Fruit fly (Drosophila melanogaster): ENCODE data around the gene CG13116.

dm6 chr2L:9734134-9734533 lies 4.4 kb downstream of the CG13116 start:
- no peak for TF ChIP-seq dimm (GFP tag; IDR thresholded peaks at IDR 0.05)
- no peak for TF ChIP-seq h (optimal IDR thresholded peaks at IDR 0.05)
- no peak for TF ChIP-seq CG10366 (GFP tag; IDR thresholded peaks at IDR 0.05)
- no peak for TF ChIP-seq Gug (GFP tag; IDR thresholded peaks at IDR 0.05)
- TF ChIP-seq Six4 (GFP tag; optimal IDR thresholded peaks at IDR 0.05): no peak
- no peak for TF ChIP-seq psq (GFP tag; optimal IDR thresholded peaks at IDR 0.05)
- no peak for TF ChIP-seq BEAF-32 (GFP tag; optimal IDR thresholded peaks at IDR 0.05)
- TF ChIP-seq CG7963 (GFP tag; IDR thresholded peaks at IDR 0.05; ENCODE audit: partially characterized antibody): no peak
- no peak for TF ChIP-seq crc (GFP tag; optimal IDR thresholded peaks at IDR 0.05)
- no peak for TF ChIP-seq CG11695 (GFP tag; IDR thresholded peaks at IDR 0.05)
- TF ChIP-seq pan (optimal IDR thresholded peaks at IDR 0.05): no peak
- TF ChIP-seq pan (GFP tag; optimal IDR thresholded peaks at IDR 0.05 in 1 of 2, IDR thresholded peaks at IDR 0.05 in 1 of 2): peak in 1 of 2 experiments; percentile 19
